Fruit fly (Drosophila melanogaster) whole organism, adult: Measurements from ENCODE around the gene frtz.

Experiments
- CG11617 ChIP-seq: fragments of 200-800 bp; sonication (Bioruptor generic); optimal IDR thresholded peaks from 2 replicates; lab custom pipeline; 2017; ENCODE audit warnings: mild to moderate bottlenecking, missing biosample characterization, missing genetic modification reagents, missing genetic modification characterization
- CG12768 ChIP-seq: fragments of 200-800 bp; sonication (Bioruptor generic); optimal IDR thresholded peaks from 2 replicates; lab custom pipeline; 2017; ENCODE audit warnings: missing biosample characterization, missing genetic modification characterization, mild to moderate bottlenecking, moderate library complexity, missing genetic modification reagents
- CG14711 ChIP-seq: fragments of 200-800 bp; sonication (Bioruptor generic); optimal IDR thresholded peaks from 2 replicates; lab custom pipeline; 2018; ENCODE audit warnings: missing biosample characterization, mild to moderate bottlenecking, missing genetic modification characterization, moderate library complexity
- CG1620 ChIP-seq: fragments of 200-800 bp; sonication (Bioruptor generic); optimal IDR thresholded peaks from 2 replicates; lab custom pipeline; 2016; ENCODE audit warnings: missing biosample characterization, missing genetic modification characterization
- CG5204 ChIP-seq: fragments of 200-800 bp; sonication (Bioruptor generic); optimal IDR thresholded peaks from 2 replicates; lab custom pipeline; 2016; ENCODE audit warnings: missing biosample characterization, missing genetic modification characterization
- CG7045 ChIP-seq: fragments of 200-800 bp; sonication (Bioruptor generic); optimal IDR thresholded peaks from 2 replicates; lab custom pipeline; 2017; ENCODE audit warnings: missing biosample characterization, mild to moderate bottlenecking, missing genetic modification characterization
- Crg-1 ChIP-seq: fragments of 200-800 bp; sonication (Bioruptor generic); optimal IDR thresholded peaks from 2 replicates; lab custom pipeline; 2016; ENCODE audit warnings: missing biosample characterization, missing genetic modification characterization
- Hr96 ChIP-seq: fragments of 200-800 bp; sonication (Bioruptor generic); optimal IDR thresholded peaks from 2 replicates; lab custom pipeline; 2016; ENCODE audit warnings: missing biosample characterization, missing genetic modification characterization
- Mnt ChIP-seq: fragments of 200-800 bp; sonication (Bioruptor generic); optimal IDR thresholded peaks from 2 replicates; lab custom pipeline; 2016; ENCODE audit warnings: missing biosample characterization, mild to moderate bottlenecking, missing genetic modification characterization
- bab1 ChIP-seq: fragments of 200-800 bp; sonication (Bioruptor generic); optimal IDR thresholded peaks from 3 replicates; lab custom pipeline; 2019; ENCODE audit warnings: missing biosample characterization, mild to moderate bottlenecking, missing genetic modification characterization, moderate library complexity
- cnc ChIP-seq, 2 experiments: fragments of >200 bp; optimal IDR thresholded peaks; 2 replicates each; lab custom pipeline; 2017
- kay ChIP-seq: fragments of 200-800 bp; sonication (Bioruptor generic); peaks from one replicate; lab custom pipeline; 2016; ENCODE audit warnings: missing biosample characterization, missing genetic modification characterization, borderline replicate concordance
- ovo ChIP-seq: fragments of 200-800 bp; sonication (Bioruptor generic); optimal IDR thresholded peaks from 2 replicates; lab custom pipeline; 2016; ENCODE audit warnings: missing biosample characterization, missing genetic modification characterization
- toe ChIP-seq: fragments of 200-800 bp; sonication (Bioruptor generic); optimal IDR thresholded peaks from 2 replicates; lab custom pipeline; 2016; ENCODE audit warnings: missing biosample characterization, missing genetic modification characterization

dm6 chr2L:1719971-1720370, 4.3 kb upstream of the frtz start:
- no peak for TF ChIP-seq CG1620
- no peak for TF ChIP-seq Hr96 (GFP tag; lab: Kevin White, UChicago)
- no peak for TF ChIP-seq ovo (GFP tag; lab: Kevin White, UChicago)
- no peak for TF ChIP-seq bab1 (GFP tag; lab: Kevin White, UChicago)
- TF ChIP-seq CG7045, result no peak
- no peak for TF ChIP-seq Mnt (GFP tag; lab: Kevin White, UChicago)
- TF ChIP-seq cnc (optimal IDR thresholded peaks at IDR 0.05; lab: Kevin White, UChicago), result no peak
- no peak for TF ChIP-seq CG5204 (GFP tag; lab: Kevin White, UChicago)
- no peak for TF ChIP-seq CG12768 (GFP tag; lab: Kevin White, UChicago)
- TF ChIP-seq kay, result no peak
- TF ChIP-seq Crg-1, result no peak
- no peak for TF ChIP-seq toe (GFP tag; lab: Kevin White, UChicago)
- no peak for TF ChIP-seq CG11617
- no peak for TF ChIP-seq CG14711 (tag; lab: Kevin White, UChicago)
